Worm (Caenorhabditis elegans): Measurements from ENCODE around the gene fbxa-150.

- TF ChIP-seq klf-2 (GFP tag; conservative IDR thresholded peaks at IDR 0.05): no peak
- no peak for TF ChIP-seq med-1 (GFP tag; optimal IDR thresholded peaks at IDR 0.05; ENCODE audit: insufficient read depth)
- no peak for TF ChIP-seq ztf-23 (GFP tag; IDR thresholded peaks at IDR 0.05)
- no peak for TF ChIP-seq tab-1 (GFP tag; IDR thresholded peaks at IDR 0.05)
- TF ChIP-seq flt-1 (GFP tag; IDR thresholded peaks at IDR 0.05): no peak
- TF ChIP-seq ztf-29 (GFP tag; IDR thresholded peaks at IDR 0.05): no peak
Observed at ce11 chrV:20504997-20505396, 17.4 kb upstream of the fbxa-150 start, which contains the start of gene Y38H6C.4.
